Worm (Caenorhabditis elegans) whole organism, L3 larva: ENCODE measurements around the gene tpp-2.
A peak's percentile ranks its signal among the peaks of the same experiment; 100 is the strongest.

ENCODE experiments used
- R02D3.7 ChIP-seq: fragments of 150-350 bp; optimal IDR thresholded peaks from 2 replicates; lab custom pipeline; 2014; ENCODE audit warnings: missing biosample characterization, missing genetic modification characterization
- aly-2 ChIP-seq: fragments of 150-350 bp; optimal IDR thresholded peaks from 2 replicates; lab custom pipeline; 2014; ENCODE audit warnings: missing biosample characterization, missing genetic modification characterization
- ceh-82 ChIP-seq: fragments of 150-350 bp; optimal IDR thresholded peaks from 2 replicates; lab custom pipeline; 2014; ENCODE audit warnings: missing biosample characterization, missing genetic modification characterization
- ceh-9 ChIP-seq: sonication (generic microtip); optimal IDR thresholded peaks from 2 replicates; lab custom pipeline; 2018; ENCODE audit warnings: missing biosample characterization, missing genetic modification characterization
- daf-12 ChIP-seq: fragments of 150-350 bp; optimal IDR thresholded peaks from 2 replicates; lab custom pipeline; 2014; ENCODE audit warnings: missing biosample characterization, missing genetic modification reagents, missing genetic modification characterization
- egl-27 ChIP-seq: sonication (generic microtip); optimal IDR thresholded peaks from 4 replicates; lab custom pipeline; 2017; ENCODE audit warnings: missing biosample characterization, missing genetic modification reagents, missing genetic modification characterization
- egl-5 ChIP-seq: fragments of 150-350 bp; optimal IDR thresholded peaks from 2 replicates; lab custom pipeline; 2017; ENCODE audit warnings: missing biosample characterization, missing genetic modification reagents, missing genetic modification characterization, inconsistent platforms
- elt-2 ChIP-seq: sonication (generic microtip); optimal IDR thresholded peaks from 2 replicates; lab custom pipeline; 2016; ENCODE audit warnings: missing genetic modification reagents, mild to moderate bottlenecking, missing genetic modification characterization, missing compliant biosample characterization
- elt-3 ChIP-seq, 3 experiments: fragments of 150-350 bp in 1 of 3; sonication (generic microtip) in 2 of 3; optimal IDR thresholded peaks; 2 replicates in 2 of 3; 4 replicates in 1 of 3; lab custom pipeline; 2014 to 2017; ENCODE audit warnings: missing biosample characterization in 3 of 3, missing genetic modification characterization in 3 of 3
- eor-1 ChIP-seq, 2 experiments: fragments of 150-350 bp; optimal IDR thresholded peaks; 2 replicates each; lab custom pipeline; 2014 to 2018; ENCODE audit warnings: missing biosample characterization in 2 of 2, missing genetic modification characterization in 2 of 2
- fkh-10 ChIP-seq: sonication (generic microtip); optimal IDR thresholded peaks from 2 replicates; lab custom pipeline; 2017; ENCODE audit warnings: missing biosample characterization, missing genetic modification reagents, missing genetic modification characterization
- fkh-2 ChIP-seq: fragments of 150-350 bp; optimal IDR thresholded peaks from 2 replicates; lab custom pipeline; 2014; ENCODE audit warnings: missing biosample characterization, missing genetic modification reagents, missing genetic modification characterization
- fos-1 ChIP-seq: fragments of 150-350 bp; optimal IDR thresholded peaks from 2 replicates; lab custom pipeline; 2014; ENCODE audit warnings: missing biosample characterization, missing genetic modification characterization
- hmg-11 ChIP-seq: sonication (generic microtip); optimal IDR thresholded peaks from 2 replicates; lab custom pipeline; 2016; ENCODE audit warnings: missing genetic modification characterization, missing compliant biosample characterization
- jun-1 ChIP-seq: fragments of 150-350 bp; optimal IDR thresholded peaks from 2 replicates; lab custom pipeline; 2014; ENCODE audit warnings: missing biosample characterization, missing genetic modification reagents, missing genetic modification characterization
- lin-15B ChIP-seq: fragments of 150-350 bp; optimal IDR thresholded peaks from 2 replicates; lab custom pipeline; 2014; ENCODE audit warnings: missing biosample characterization, missing genetic modification characterization
- lin-39 ChIP-seq: fragments of 150-350 bp; optimal IDR thresholded peaks from 2 replicates; lab custom pipeline; 2018; ENCODE audit warnings: missing biosample characterization, missing genetic modification reagents, missing genetic modification characterization
- lsy-12 ChIP-seq: sonication (generic microtip); optimal IDR thresholded peaks from 2 replicates; lab custom pipeline; 2016; ENCODE audit warnings: mild to moderate bottlenecking, missing genetic modification characterization, missing compliant biosample characterization
- mdl-1 ChIP-seq: fragments of 150-350 bp; optimal IDR thresholded peaks from 2 replicates; lab custom pipeline; 2014; ENCODE audit warnings: missing biosample characterization, missing genetic modification characterization
- mml-1 ChIP-seq: fragments of 150-350 bp; sonication (generic microtip); optimal IDR thresholded peaks from 3 replicates; lab custom pipeline; 2014; ENCODE audit warnings: missing biosample characterization, missing genetic modification characterization
- nfya-1 ChIP-seq: sonication (generic microtip); optimal IDR thresholded peaks from 2 replicates; lab custom pipeline; 2017; ENCODE audit warnings: missing genetic modification characterization, mild to moderate bottlenecking, missing compliant biosample characterization, antibody characterized with exemption, moderate library complexity; ENCODE audit not compliant: insufficient read depth
- nhr-12 ChIP-seq: fragments of 150-350 bp; optimal IDR thresholded peaks from 2 replicates; lab custom pipeline; 2014; ENCODE audit warnings: missing biosample characterization, missing genetic modification characterization
- nhr-23 ChIP-seq: fragments of 150-350 bp; optimal IDR thresholded peaks from 2 replicates; lab custom pipeline; 2014; ENCODE audit warnings: missing biosample characterization, missing genetic modification reagents, missing genetic modification characterization
- nhr-25 ChIP-seq: sonication (generic microtip); optimal IDR thresholded peaks from 2 replicates; lab custom pipeline; 2017; ENCODE audit warnings: missing biosample characterization, missing genetic modification characterization
- nhr-28 ChIP-seq: fragments of 150-350 bp; optimal IDR thresholded peaks from 2 replicates; lab custom pipeline; 2014; ENCODE audit warnings: missing biosample characterization, missing genetic modification characterization
- nhr-43 ChIP-seq: sonication (generic microtip); optimal IDR thresholded peaks from 2 replicates; lab custom pipeline; 2016; ENCODE audit warnings: mild to moderate bottlenecking, missing genetic modification characterization, missing compliant biosample characterization; ENCODE audit not compliant: poor library complexity, severe bottlenecking
- nhr-67 ChIP-seq: fragments of 150-350 bp; optimal IDR thresholded peaks from 2 replicates; lab custom pipeline; 2014; ENCODE audit warnings: missing biosample characterization, missing genetic modification characterization
- nhr-76 ChIP-seq: fragments of 150-350 bp; sonication (generic microtip); optimal IDR thresholded peaks from 5 replicates; lab custom pipeline; 2014; ENCODE audit warnings: missing biosample characterization, missing genetic modification characterization
- nhr-77 ChIP-seq: fragments of 150-350 bp; optimal IDR thresholded peaks from 2 replicates; lab custom pipeline; 2014; ENCODE audit warnings: missing biosample characterization, missing genetic modification characterization
- pha-4 ChIP-seq: fragments of 150-350 bp; optimal IDR thresholded peaks from 2 replicates; lab custom pipeline; 2014; ENCODE audit warnings: missing biosample characterization, missing genetic modification reagents, missing genetic modification characterization
- pqm-1 ChIP-seq: fragments of 150-350 bp; optimal IDR thresholded peaks from 2 replicates; lab custom pipeline; 2017; ENCODE audit warnings: missing biosample characterization, missing genetic modification characterization, inconsistent platforms
- sea-2 ChIP-seq: fragments of 150-350 bp; sonication (generic microtip); optimal IDR thresholded peaks from 4 replicates; lab custom pipeline; 2014; ENCODE audit warnings: missing biosample characterization, missing genetic modification reagents, missing genetic modification characterization
- skn-1 ChIP-seq: fragments of 150-350 bp; optimal IDR thresholded peaks from 2 replicates; lab custom pipeline; 2014; ENCODE audit warnings: missing biosample characterization, missing genetic modification characterization
- snpc-4 ChIP-seq: fragments of 150-350 bp; optimal IDR thresholded peaks from 2 replicates; lab custom pipeline; 2014; ENCODE audit warnings: missing biosample characterization, missing genetic modification characterization
- tbx-2 ChIP-seq: sonication (generic microtip); optimal IDR thresholded peaks from 2 replicates; lab custom pipeline; 2016; ENCODE audit warnings: mild to moderate bottlenecking, missing genetic modification characterization, missing compliant biosample characterization
- unc-62 ChIP-seq: fragments of 150-350 bp; sonication (generic microtip); optimal IDR thresholded peaks from 4 replicates; lab custom pipeline; 2014; ENCODE audit warnings: missing biosample characterization, missing genetic modification reagents, missing genetic modification characterization
- zag-1 ChIP-seq: fragments of 150-350 bp; optimal IDR thresholded peaks from 2 replicates; lab custom pipeline; 2014; ENCODE audit warnings: missing biosample characterization, missing genetic modification characterization
- ztf-11 ChIP-seq: fragments of 150-350 bp; optimal IDR thresholded peaks from 2 replicates; lab custom pipeline; 2014; ENCODE audit warnings: missing biosample characterization, missing genetic modification characterization

tpp-2 gene

ce11 chrII:6097441-6097840 lies at the start of gene tpp-2, which contains the start of gene rbbp-5:
TSS of gene tpp-2 (minus strand) at chrII:6097597.
TSS of gene rbbp-5 (plus strand) at chrII:6097830.
- TF ChIP-seq nhr-25 (tag; lab: Kevin White, UChicago) (peak; percentile 0), lin-15B (tag; lab: Kevin White, UChicago) (peak; percentile 69), egl-5 (tag; lab: Kevin White, UChicago) (peak; percentile 25), hmg-11 (no peak), skn-1 (tag; lab: Kevin White, UChicago) (peak; percentile 44), snpc-4 (tag; lab: Kevin White, UChicago) (peak; percentile 61), R02D3.7 (tag; lab: Kevin White, UChicago) (no peak), elt-2 (peak; percentile 37), nhr-23 (tag; lab: Kevin White, UChicago) (no peak), ceh-9 (no peak), lsy-12 (tag; lab: Kevin White, UChicago) (peak; percentile 5), nhr-43 (tag; lab: Kevin White, UChicago) (peak; percentile 65), pqm-1 (tag; lab: Kevin White, UChicago) (peak; percentile 20), zag-1 (tag; lab: Kevin White, UChicago) (no peak)

- TF ChIP-seq nhr-28 (tag; lab: Kevin White, UChicago) = no peak
- TF ChIP-seq nhr-23 (tag; lab: Kevin White, UChicago) = no peak
- no peak for TF ChIP-seq R02D3.7 (tag; lab: Kevin White, UChicago)
- TF ChIP-seq eor-1 (tag; optimal IDR thresholded peaks at IDR 0.05; lab: Kevin White, UChicago) = no peak
- TF ChIP-seq lin-15B (tag; lab: Kevin White, UChicago) = no peak
- TF ChIP-seq tbx-2 (tag; lab: Kevin White, UChicago) = no peak
- no peak for TF ChIP-seq pha-4
- no peak for TF ChIP-seq fkh-2 (tag; lab: Kevin White, UChicago)
- no peak for TF ChIP-seq elt-3 (tag; optimal IDR thresholded peaks at IDR 0.05; lab: Kevin White, UChicago)
- TF ChIP-seq fos-1 (tag; lab: Kevin White, UChicago) = no peak
- no peak for TF ChIP-seq egl-5 (tag; lab: Kevin White, UChicago)
- TF ChIP-seq jun-1 (tag; lab: Kevin White, UChicago) = no peak
- no peak for TF ChIP-seq nhr-76 (tag; lab: Kevin White, UChicago)
- TF ChIP-seq unc-62 (GFP tag; lab: Kevin White, UChicago) = no peak
- no peak for TF ChIP-seq aly-2
- no peak for TF ChIP-seq nhr-12
- TF ChIP-seq ztf-11 (tag; lab: Kevin White, UChicago) = no peak
- TF ChIP-seq, all 47 proteins: peak for 0
Observed at ce11 chrII:6147131-6147530, 49.7 kb upstream of the tpp-2 start.

- no peak for TF ChIP-seq hmg-11
- TF ChIP-seq daf-12 (tag; lab: Kevin White, UChicago) = no peak
- peak; percentile 63 for TF ChIP-seq fkh-10 (GFP tag; lab: Kevin White, UChicago)
- no peak for TF ChIP-seq nhr-77 (tag; lab: Kevin White, UChicago)
- no peak for TF ChIP-seq egl-27 (tag; lab: Kevin White, UChicago)
- no peak for TF ChIP-seq sea-2 (GFP tag; lab: Kevin White, UChicago)
Observed at ce11 chrII:6142539-6142938, 45.1 kb upstream of the tpp-2 start.

DNA sequence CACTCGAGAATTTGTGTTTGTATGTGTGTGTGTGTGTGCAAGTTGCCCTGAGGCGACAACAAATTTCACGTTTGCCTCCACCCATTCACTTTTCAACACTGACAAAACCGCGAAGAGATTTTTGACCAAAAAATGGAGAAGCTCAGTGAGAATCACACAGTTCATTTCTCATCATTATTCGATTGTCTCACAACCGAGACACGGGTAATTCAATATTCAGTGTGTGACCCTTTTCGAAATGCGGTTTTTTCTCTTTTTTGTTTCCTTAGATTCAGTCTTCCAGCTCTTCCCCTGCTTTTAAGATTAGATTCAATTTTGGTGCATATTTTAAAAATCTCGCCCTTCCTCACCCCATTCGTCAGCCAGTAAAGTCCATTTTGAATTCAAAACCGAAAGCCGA lies 42.1 kb upstream of the tpp-2 start:
- no peak for TF ChIP-seq ceh-82 (tag; lab: Kevin White, UChicago)
- TF ChIP-seq lsy-12 (tag; lab: Kevin White, UChicago) = no peak
- no peak for TF ChIP-seq skn-1 (tag; lab: Kevin White, UChicago)
- no peak for TF ChIP-seq unc-62 (GFP tag; lab: Kevin White, UChicago)
- no peak for TF ChIP-seq aly-2
- TF ChIP-seq ztf-11 (tag; lab: Kevin White, UChicago) = no peak
- TF ChIP-seq nhr-76 (tag; lab: Kevin White, UChicago) = no peak
- TF ChIP-seq pha-4 = no peak

ce11 chrII:6138138-6138537 lies 40.7 kb upstream of the tpp-2 start:
- TF ChIP-seq lsy-12 (tag; lab: Kevin White, UChicago) (no peak), lin-39 (tag; lab: Kevin White, UChicago) (no peak), unc-62 (GFP tag; lab: Kevin White, UChicago) (no peak), jun-1 (tag; lab: Kevin White, UChicago) (no peak), elt-3 (tag; optimal IDR thresholded peaks at IDR 0.05; lab: Kevin White, UChicago) (no peak), nhr-12 (no peak), egl-5 (tag; lab: Kevin White, UChicago) (no peak), elt-2 (no peak), nhr-28 (tag; lab: Kevin White, UChicago) (no peak), nfya-1 (tag; lab: Kevin White, UChicago) (no peak), nhr-67 (tag; lab: Kevin White, UChicago) (no peak), mdl-1 (tag; lab: Kevin White, UChicago) (no peak), mml-1 (no peak), nhr-43 (tag; lab: Kevin White, UChicago) (no peak), fkh-10 (GFP tag; lab: Kevin White, UChicago) (no peak)
